Fruit fly (Drosophila melanogaster): Measurements from ENCODE around the gene CG12099.

CG12099 gene

DNA sequence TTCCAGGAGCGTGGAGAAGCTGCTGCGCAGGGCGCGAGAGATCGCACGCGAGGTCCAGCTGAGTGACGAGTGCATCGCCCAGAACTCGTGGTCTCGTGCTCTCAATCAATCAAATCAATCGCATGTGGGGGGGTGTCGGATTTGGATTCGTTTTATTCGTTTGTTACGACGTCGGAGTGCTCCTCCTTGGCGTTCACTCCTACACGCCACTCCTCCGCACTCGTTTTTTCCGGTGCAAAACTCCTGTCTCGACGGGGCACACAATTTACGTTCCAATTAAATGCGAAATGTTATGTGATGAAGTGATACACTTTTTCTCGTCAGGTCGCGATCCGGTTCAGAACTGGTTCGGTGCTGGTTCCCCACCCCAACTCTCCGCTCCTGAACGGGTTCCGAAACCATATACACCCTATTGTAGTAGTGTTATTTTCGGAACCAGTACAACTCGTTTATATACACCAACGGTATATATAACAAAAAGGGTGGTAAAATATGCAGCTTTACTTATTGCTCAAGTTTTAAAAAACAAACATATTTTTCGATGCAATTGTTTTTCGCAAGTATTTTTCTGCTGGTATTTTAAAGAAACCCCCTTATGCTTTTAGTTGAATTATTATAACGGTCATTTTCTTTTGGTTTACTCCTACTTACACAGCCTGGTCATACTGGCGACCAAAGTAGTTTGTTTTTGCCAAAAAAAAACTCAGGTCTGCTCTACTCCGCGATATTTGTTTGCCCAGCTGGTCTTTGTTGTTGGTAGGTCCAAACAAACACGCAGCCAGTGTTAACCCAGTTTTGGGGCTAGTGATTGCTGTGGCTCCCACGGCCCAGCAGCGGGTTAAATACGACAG is 21.6 kb downstream of the CG12099 start, which contains the start of the genes CG12091 and pns (continued):
- TF ChIP-seq mld (GFP tag; IDR thresholded peaks at IDR 0.05; ENCODE audit: partially characterized antibody): no peak
- peak; percentile 52 for TF ChIP-seq CG2202 (tag; optimal IDR thresholded peaks at IDR 0.05)
- peak; percentile 67 for TF ChIP-seq Dad (GFP tag; optimal IDR thresholded peaks at IDR 0.05)
- TF ChIP-seq chn (GFP tag; optimal IDR thresholded peaks at IDR 0.05): peak; percentile 79
- TF ChIP-seq Asciz (GFP tag; optimal IDR thresholded peaks at IDR 0.05): no peak
- peak; percentile 59 for TF ChIP-seq CG34376 (GFP tag; optimal IDR thresholded peaks at IDR 0.05)
- TF ChIP-seq CoRest (tag; optimal IDR thresholded peaks at IDR 0.05): peak; percentile 77
- TF ChIP-seq wek (GFP tag; optimal IDR thresholded peaks at IDR 0.05): peak; percentile 96
- peak; percentile 54 for TF ChIP-seq NFAT (GFP tag; IDR thresholded peaks at IDR 0.05)
- TF ChIP-seq CG4282 (GFP tag; optimal IDR thresholded peaks at IDR 0.05): peak; percentile 61
- TF ChIP-seq CG9797 (GFP tag; optimal IDR thresholded peaks at IDR 0.05): peak; percentile 96
- peak; percentile 38 for TF ChIP-seq Sry-β (GFP tag; optimal IDR thresholded peaks at IDR 0.05)
- TF ChIP-seq HmgD (GFP tag; optimal IDR thresholded peaks at IDR 0.05): no peak
- peak; percentile 55 for TF ChIP-seq CG33557 (GFP tag; optimal IDR thresholded peaks at IDR 0.05)
- peak; percentile 74 for TF ChIP-seq CG17361 (GFP tag; IDR thresholded peaks at IDR 0.05)
- TF ChIP-seq Trl (optimal IDR thresholded peaks at IDR 0.05): no peak
- TF ChIP-seq Trl (GFP tag; optimal IDR thresholded peaks at IDR 0.05): peak; percentile 51
- peak; percentile 82 for TF ChIP-seq YL-1 (GFP tag; optimal IDR thresholded peaks at IDR 0.05)
- no peak for TF ChIP-seq unc-4 (GFP tag; IDR thresholded peaks at IDR 0.05; ENCODE audit: partially characterized antibody)
- TF ChIP-seq org-1 (GFP tag; optimal IDR thresholded peaks at IDR 0.05): peak; percentile 12
- TF ChIP-seq CG12236 (GFP tag; optimal IDR thresholded peaks at IDR 0.05): peak; percentile 50
- no peak for TF ChIP-seq TFAM (GFP tag; optimal IDR thresholded peaks at IDR 0.05)
- peak; percentile 52 for TF ChIP-seq CG7271 (tag; optimal IDR thresholded peaks at IDR 0.05)
- peak; percentile 32; the same call in 1 of the 3 replicates for TF ChIP-seq croc (GFP tag; conservative IDR thresholded peaks at IDR 0.05)
- no peak for TF ChIP-seq hth (optimal IDR thresholded peaks at IDR 0.05)
- no peak for TF ChIP-seq pros (GFP tag; optimal IDR thresholded peaks at IDR 0.05)
- peak; percentile 79; the same call in 2 of the 3 replicates for TF ChIP-seq otp (GFP tag; IDR thresholded peaks at IDR 0.05)
- TF ChIP-seq aop (GFP tag; IDR thresholded peaks at IDR 0.05): no peak
- no peak for TF ChIP-seq CG2199 (GFP tag; IDR thresholded peaks at IDR 0.05)
- TF ChIP-seq Camta (GFP tag; optimal IDR thresholded peaks at IDR 0.05): peak; percentile 67
- TF ChIP-seq CG18476 (GFP tag; optimal IDR thresholded peaks at IDR 0.05): peak; percentile 27
- TF ChIP-seq NK7.1 (GFP tag; optimal IDR thresholded peaks at IDR 0.05): peak; percentile 20
- TF ChIP-seq sim (GFP tag; IDR thresholded peaks at IDR 0.05): no peak
- TF ChIP-seq lbe (GFP tag; optimal IDR thresholded peaks at IDR 0.05): peak; percentile 59
- TF ChIP-seq HHEX (GFP tag; optimal IDR thresholded peaks at IDR 0.05): no peak
- TF ChIP-seq Dp (GFP tag; optimal IDR thresholded peaks at IDR 0.05): peak; percentile 14
- peak; percentile 60; the same call in 1 of the 2 replicates for TF ChIP-seq lmd (GFP tag; IDR thresholded peaks at IDR 0.05)
- no peak for TF ChIP-seq CG11093 (GFP tag; IDR thresholded peaks at IDR 0.05)
- no peak for TF ChIP-seq CG43689 (GFP tag; IDR thresholded peaks at IDR 0.05)
- peak; percentile 18; the same call in 1 of the 3 replicates for TF ChIP-seq CG6791 (GFP tag; IDR thresholded peaks at IDR 0.05; ENCODE audit: partially characterized antibody)
- peak; percentile 2; the same call in 1 of the 4 replicates for TF ChIP-seq Gug (GFP tag; IDR thresholded peaks at IDR 0.05)
- no peak for TF ChIP-seq ham (GFP tag; IDR thresholded peaks at IDR 0.05)
- peak; percentile 66 for TF ChIP-seq Dip3 (GFP tag; optimal IDR thresholded peaks at IDR 0.05)
- TF ChIP-seq CG15269 (tag; optimal IDR thresholded peaks at IDR 0.05): peak; percentile 66
- 0 out of 2 replicates have a peak, but pooled peaks have one; percentile 20 for TF ChIP-seq Nf-YA (GFP tag; IDR thresholded peaks at IDR 0.05)
- no peak for TF ChIP-seq z (GFP tag; IDR thresholded peaks at IDR 0.05)
- peak; percentile 22; the same call in 1 of the 2 replicates for TF ChIP-seq dati (GFP tag; IDR thresholded peaks at IDR 0.05)
- TF ChIP-seq CG16813 (GFP tag; IDR thresholded peaks at IDR 0.05; ENCODE audit: partially characterized antibody): 0 out of 3 replicates have a peak, but pooled peaks have one; percentile 6
- 0 out of 2 replicates have a peak, but pooled peaks have one; percentile 27 for TF ChIP-seq CG10959 (GFP tag; IDR thresholded peaks at IDR 0.05)
